Fruit fly (Drosophila melanogaster): ENCODE data around the gene CG12147.

- TF ChIP-seq CTCF (optimal IDR thresholded peaks at IDR 0.05), result no peak
- no peak for TF ChIP-seq CG8478 (optimal IDR thresholded peaks at IDR 0.05)
Observed at dm6 chr3R:5422123-5422522, 4.9 kb downstream of the CG12147 start.
